Worm (Caenorhabditis elegans) whole organism, L2 larva: ENCODE data around the gene F56C3.10.

Experiments used
- C34F6.9 ChIP-seq: fragments of 150-350 bp; optimal IDR thresholded peaks from 2 replicates; lab custom pipeline; 2014; ENCODE audit warnings: missing biosample characterization, missing genetic modification characterization
- Y55F3AM.14 ChIP-seq: fragments of 200-800 bp; sonication (Bioruptor generic); optimal IDR thresholded peaks from 2 replicates; lab custom pipeline; 2018; ENCODE audit warnings: mild to moderate bottlenecking, missing genetic modification characterization, missing compliant biosample characterization
- ZK546.5 ChIP-seq: sonication (generic microtip); optimal IDR thresholded peaks from 2 replicates; lab custom pipeline; 2017; ENCODE audit warnings: missing biosample characterization, missing genetic modification characterization
- aly-2 ChIP-seq: fragments of 150-350 bp; optimal IDR thresholded peaks from 2 replicates; lab custom pipeline; 2014; ENCODE audit warnings: missing biosample characterization, missing genetic modification characterization
- ama-1 ChIP-seq: fragments of 150-350 bp; optimal IDR thresholded peaks from 2 replicates; lab custom pipeline; 2018; ENCODE audit warnings: inconsistent platforms
- ceh-82 ChIP-seq: fragments of 150-350 bp; optimal IDR thresholded peaks from 2 replicates; lab custom pipeline; 2014; ENCODE audit warnings: missing biosample characterization, missing genetic modification characterization
- crh-2 ChIP-seq: sonication (generic microtip); optimal IDR thresholded peaks from 2 replicates; lab custom pipeline; 2017; ENCODE audit warnings: missing biosample characterization, missing genetic modification characterization
- dmd-4 ChIP-seq: sonication (generic microtip); optimal IDR thresholded peaks from 2 replicates; lab custom pipeline; 2017; ENCODE audit warnings: missing biosample characterization, missing genetic modification characterization
- egl-27 ChIP-seq: sonication (generic microtip); optimal IDR thresholded peaks from 3 replicates; lab custom pipeline; 2017; ENCODE audit warnings: missing biosample characterization, missing genetic modification reagents, missing genetic modification characterization
- elt-1 ChIP-seq: fragments of 150-350 bp; optimal IDR thresholded peaks from 2 replicates; lab custom pipeline; 2014; ENCODE audit warnings: missing biosample characterization, missing genetic modification characterization
- fos-1 ChIP-seq: fragments of 150-350 bp; optimal IDR thresholded peaks from 2 replicates; lab custom pipeline; 2014; ENCODE audit warnings: missing biosample characterization, missing genetic modification characterization
- gmeb-1 ChIP-seq: fragments of 150-350 bp; optimal IDR thresholded peaks from 2 replicates; lab custom pipeline; 2014; ENCODE audit warnings: missing biosample characterization, missing genetic modification characterization
- lin-11 ChIP-seq: fragments of 150-350 bp; sonication (generic microtip); optimal IDR thresholded peaks from 2 replicates; lab custom pipeline; 2014; ENCODE audit warnings: missing biosample characterization, missing genetic modification characterization, inconsistent platforms, mixed read lengths
- lin-13 ChIP-seq: fragments of 150-350 bp; optimal IDR thresholded peaks from 2 replicates; lab custom pipeline; 2014; ENCODE audit warnings: missing biosample characterization, missing genetic modification reagents, missing genetic modification characterization
- lin-39 ChIP-seq: fragments of 150-350 bp; optimal IDR thresholded peaks from 2 replicates; lab custom pipeline; 2014; ENCODE audit warnings: missing biosample characterization, missing genetic modification reagents, missing genetic modification characterization
- mab-5 ChIP-seq: fragments of 150-350 bp; optimal IDR thresholded peaks from 2 replicates; lab custom pipeline; 2014; ENCODE audit warnings: missing biosample characterization, missing genetic modification characterization
- mbf-1 ChIP-seq: sonication (generic microtip); optimal IDR thresholded peaks from 2 replicates; lab custom pipeline; 2017; ENCODE audit warnings: missing biosample characterization, missing genetic modification characterization
- mdl-1 ChIP-seq, 2 experiments: fragments of 150-350 bp in 1 of 2; sonication (generic microtip) in 1 of 2; optimal IDR thresholded peaks; 2 replicates each; lab custom pipeline; 2017; ENCODE audit warnings: missing biosample characterization in 2 of 2, missing genetic modification characterization in 2 of 2
- nhr-10 ChIP-seq: sonication (generic microtip); optimal IDR thresholded peaks from 2 replicates; lab custom pipeline; 2017; ENCODE audit warnings: missing biosample characterization, missing genetic modification characterization
- nhr-11 ChIP-seq: fragments of 150-350 bp; optimal IDR thresholded peaks from 2 replicates; lab custom pipeline; 2014; ENCODE audit warnings: missing biosample characterization, missing genetic modification characterization
- nhr-129 ChIP-seq: fragments of 150-350 bp; optimal IDR thresholded peaks from 2 replicates; lab custom pipeline; 2014; ENCODE audit warnings: missing biosample characterization, missing genetic modification characterization
- nhr-21 ChIP-seq: fragments of 150-350 bp; optimal IDR thresholded peaks from 2 replicates; lab custom pipeline; 2014; ENCODE audit warnings: missing biosample characterization, missing genetic modification characterization
- nhr-23 ChIP-seq: fragments of 150-350 bp; optimal IDR thresholded peaks from 2 replicates; lab custom pipeline; 2014; ENCODE audit warnings: missing biosample characterization, missing genetic modification reagents, missing genetic modification characterization
- nhr-25 ChIP-seq: fragments of 150-350 bp; sonication (generic microtip); optimal IDR thresholded peaks from 3 replicates; lab custom pipeline; 2014; ENCODE audit warnings: missing biosample characterization, missing genetic modification characterization
- nhr-6 ChIP-seq: fragments of 150-350 bp; optimal IDR thresholded peaks from 2 replicates; lab custom pipeline; 2014; ENCODE audit warnings: missing biosample characterization, missing genetic modification characterization
- peb-1 ChIP-seq: fragments of 150-350 bp; optimal IDR thresholded peaks from 2 replicates; lab custom pipeline; 2014; ENCODE audit warnings: missing biosample characterization, missing genetic modification characterization
- skn-1 ChIP-seq: sonication (generic microtip); optimal IDR thresholded peaks from 2 replicates; lab custom pipeline; 2017; ENCODE audit warnings: missing biosample characterization, missing genetic modification characterization
- sma-9 ChIP-seq, 2 experiments: fragments of 150-350 bp in 1 of 2; sonication (generic microtip) in 1 of 2; optimal IDR thresholded peaks; 2 replicates each; lab custom pipeline; 2014 to 2016; ENCODE audit warnings: missing genetic modification characterization in 2 of 2, mild to moderate bottlenecking in 1 of 2, missing biosample characterization in 1 of 2, missing compliant biosample characterization in 1 of 2, missing genetic modification reagents in 1 of 2, moderate library complexity in 1 of 2
- snpc-4 ChIP-seq: fragments of 150-350 bp; optimal IDR thresholded peaks from 2 replicates; lab custom pipeline; 2014; ENCODE audit warnings: missing biosample characterization, missing genetic modification characterization
- unc-55 ChIP-seq: fragments of 150-350 bp; sonication (generic microtip); optimal IDR thresholded peaks from 3 replicates; lab custom pipeline; 2014; ENCODE audit warnings: missing biosample characterization, missing genetic modification reagents, missing genetic modification characterization
- unc-62 ChIP-seq: fragments of 150-350 bp; optimal IDR thresholded peaks from 2 replicates; lab custom pipeline; 2014; ENCODE audit warnings: missing biosample characterization, missing genetic modification reagents, missing genetic modification characterization
- ztf-1 ChIP-seq: fragments of 200-800 bp; sonication (Bioruptor generic); conservative IDR thresholded peaks from 2 replicates; pipeline ENCODE4 v1.3.6; 2022; ENCODE audit warnings: missing genetic modification characterization, missing compliant biosample characterization

The F56C3.10 gene

DNA sequence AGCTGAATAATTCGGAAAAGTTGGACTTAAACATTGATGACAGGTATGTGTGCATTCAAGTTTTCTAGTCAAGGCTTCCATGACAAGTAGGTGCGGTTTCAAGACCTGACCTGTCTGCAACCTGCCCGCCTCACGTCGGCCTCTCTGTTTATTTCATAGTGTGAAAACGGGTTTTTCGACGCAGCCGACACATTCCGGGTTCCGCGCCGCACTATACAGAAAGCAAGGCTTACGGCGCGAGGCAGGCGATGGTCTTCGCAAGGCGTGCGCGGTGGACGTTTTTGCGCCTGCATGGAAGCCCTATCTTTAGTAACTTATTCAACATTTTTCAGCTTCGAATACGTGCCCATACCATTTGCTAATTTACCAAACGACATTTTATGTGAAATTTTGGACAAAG is 9.0 kb downstream of the F56C3.10 start:
- no peak for TF ChIP-seq nhr-129 (tag; lab: Kevin White, UChicago)
- TF ChIP-seq dmd-4 (tag; lab: Kevin White, UChicago) = no peak
- TF ChIP-seq snpc-4 = peak; percentile 11
- TF ChIP-seq, all 48 proteins: peak for 1

DNA sequence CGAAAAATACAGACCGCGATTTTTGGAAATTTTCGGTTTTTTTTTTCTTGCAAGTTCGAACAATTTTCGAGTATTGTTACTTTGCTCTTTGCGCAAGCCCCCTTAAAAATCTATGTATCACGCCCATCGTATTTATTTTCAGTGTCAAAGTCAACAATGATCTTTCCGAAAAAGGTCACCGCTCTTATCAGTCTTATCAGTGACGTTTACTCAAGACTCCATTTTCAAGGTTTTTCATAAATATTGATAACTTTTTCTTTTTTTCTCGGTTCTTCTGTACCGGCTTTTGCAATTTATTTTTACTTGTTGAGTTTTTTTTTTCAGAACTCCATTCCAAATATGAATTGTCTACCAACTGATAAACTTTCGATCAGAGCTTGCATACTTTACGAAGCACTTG is 9.8 kb downstream of the F56C3.10 start, which contains the start of gene fbxa-190:
TSS of gene fbxa-190 (plus strand) at position 325 of the 400 bp plus-strand sequence.
- TF ChIP-seq sma-9 (GFP tag; optimal IDR thresholded peaks at IDR 0.05; lab: Kevin White, UChicago) (peak; percentile 49), sma-9 (tag; optimal IDR thresholded peaks at IDR 0.05; lab: Kevin White, UChicago) (no peak), fos-1 (tag; lab: Kevin White, UChicago) (peak; percentile 72), nhr-11 (tag; lab: Kevin White, UChicago) (no peak)

DNA sequence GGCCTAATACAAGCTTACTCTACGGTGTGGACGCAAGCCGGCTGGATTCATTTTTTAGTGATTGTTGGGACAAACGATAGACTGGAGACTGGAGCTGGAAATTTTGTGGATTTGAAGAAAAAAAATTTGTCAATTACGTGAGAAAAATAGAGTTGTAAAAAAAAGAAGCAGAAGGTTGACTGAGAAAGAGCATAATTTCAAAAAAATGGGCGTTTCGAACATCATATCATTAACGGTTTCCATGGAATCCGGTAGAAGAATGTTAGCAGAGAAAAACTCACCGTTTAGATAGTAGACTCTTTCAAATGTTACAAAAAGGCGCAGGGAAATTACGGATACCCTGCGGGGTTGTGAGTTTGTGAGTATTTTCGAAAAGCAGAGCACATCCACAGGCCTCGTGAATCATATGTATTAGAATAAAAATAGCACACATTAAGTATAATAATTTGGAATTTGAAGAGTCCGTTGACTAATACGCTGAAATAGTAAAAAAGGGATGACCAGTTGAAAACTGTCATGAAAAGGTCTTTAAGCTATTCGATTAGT is 10.7 kb downstream of the F56C3.10 start, which contains the start of gene F56C3.7:
TSS of gene F56C3.7 (minus strand) at position 51 of the 546 bp plus-strand sequence.
- TF ChIP-seq mbf-1 (tag; lab: Kevin White, UChicago) (no peak), gmeb-1 (tag; lab: Kevin White, UChicago) (peak; percentile 4)

DNA sequence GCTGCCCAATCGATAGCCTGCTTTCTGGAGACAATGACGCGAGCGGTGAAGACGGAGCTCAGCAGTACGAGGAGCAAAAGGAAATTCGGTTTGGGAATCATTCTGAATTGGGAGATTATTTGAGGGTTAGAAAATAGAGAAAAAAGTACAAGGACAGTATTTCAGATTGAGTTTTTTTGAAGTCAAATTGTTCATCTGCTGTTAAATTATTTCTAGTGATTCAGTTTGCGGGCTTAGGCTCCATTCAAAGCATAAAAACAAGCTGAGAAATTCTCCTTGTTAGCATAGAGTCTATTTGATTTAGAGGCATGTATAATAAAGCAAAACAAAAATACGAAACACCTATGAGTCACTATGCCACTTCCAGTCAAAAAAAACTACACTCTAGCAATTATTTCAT is 14.0 kb downstream of the F56C3.10 start, which contains the start of gene dgn-2:
TSS of gene dgn-2 (minus strand) at position 101 of the 400 bp plus-strand sequence.
- TF ChIP-seq snpc-4 (no peak), mdl-1 (tag; optimal IDR thresholded peaks at IDR 0.05; lab: Kevin White, UChicago) (no peak), elt-1 (tag; lab: Kevin White, UChicago) (no peak), lin-11 (no peak)

DNA sequence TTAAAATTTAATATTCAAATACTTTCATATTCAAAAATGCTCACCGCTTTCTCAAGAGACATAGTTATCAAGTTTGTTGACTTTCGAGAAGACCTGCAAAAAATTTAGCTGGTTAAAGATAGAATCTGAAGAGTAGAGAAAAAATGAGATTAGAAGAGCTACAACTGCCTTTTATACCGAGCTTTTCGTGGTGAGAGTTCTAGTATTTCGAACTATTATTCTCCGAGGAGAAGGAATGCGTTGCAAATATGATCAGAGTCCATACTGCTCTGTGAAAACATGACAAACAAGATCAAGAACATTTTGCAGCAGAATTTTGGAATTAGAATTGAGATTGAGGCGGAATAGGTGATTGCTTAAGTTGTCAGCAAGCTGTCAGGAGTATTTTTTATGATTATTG is 20.8 kb downstream of the F56C3.10 start, which contains the start of gene F56C3.4:
TSS of gene F56C3.4 (minus strand) at position 101 of the 400 bp plus-strand sequence.
- TF ChIP-seq egl-27 (tag; lab: Kevin White, UChicago) (no peak), lin-13 (GFP tag; lab: Kevin White, UChicago) (no peak), nhr-25 (no peak), nhr-6 (no peak), mab-5 (tag; lab: Kevin White, UChicago) (no peak), peb-1 (tag; lab: Kevin White, UChicago) (no peak), ama-1 (lab: Kevin White, UChicago) (no peak), mdl-1 (tag; optimal IDR thresholded peaks at IDR 0.05; lab: Kevin White, UChicago) (no peak), nhr-11 (tag; lab: Kevin White, UChicago) (no peak), nhr-10 (no peak), nhr-129 (tag; lab: Kevin White, UChicago) (no peak), lin-39 (tag; lab: Kevin White, UChicago) (no peak), nhr-21 (tag; lab: Kevin White, UChicago) (no peak), C34F6.9 (no peak), aly-2 (tag; lab: Kevin White, UChicago) (no peak), ztf-1 (no peak), lin-11 (no peak), nhr-23 (tag; lab: Kevin White, UChicago) (no peak), skn-1 (tag; lab: Kevin White, UChicago) (no peak)

DNA sequence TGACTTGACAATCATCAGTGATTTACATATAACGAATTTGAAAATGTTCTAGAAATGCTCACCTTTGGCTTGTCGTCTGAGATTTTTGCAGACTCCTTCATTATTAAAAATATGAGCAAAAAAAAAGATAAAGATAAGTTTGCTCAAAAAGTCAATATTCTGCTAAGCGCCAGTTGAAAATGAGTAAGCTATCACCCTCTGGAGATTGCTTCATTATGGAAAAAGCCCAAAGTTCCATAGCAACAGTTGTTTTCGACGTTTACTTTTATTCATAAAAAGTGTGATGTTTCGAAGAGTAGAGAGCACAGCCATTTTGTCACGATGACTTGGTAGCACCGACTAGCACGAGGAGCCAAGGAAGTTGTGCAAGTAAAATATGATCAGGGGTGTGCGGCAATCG is 23.2 kb downstream of the F56C3.10 start, which contains the start of gene F56C3.3:
TSS of gene F56C3.3 (minus strand) at position 101 of the 400 bp plus-strand sequence.
- no peak for TF ChIP-seq nhr-11 (tag; lab: Kevin White, UChicago)
- no peak for TF ChIP-seq C34F6.9
- no peak for TF ChIP-seq elt-1 (tag; lab: Kevin White, UChicago)
- no peak for TF ChIP-seq unc-62 (GFP tag; lab: Kevin White, UChicago)
- TF ChIP-seq fos-1 (tag; lab: Kevin White, UChicago) = no peak
- no peak for TF ChIP-seq Y55F3AM.14 (GFP tag; lab: Kevin White, UChicago)
- no peak for TF ChIP-seq nhr-23 (tag; lab: Kevin White, UChicago)
- TF ChIP-seq mdl-1 (tag; optimal IDR thresholded peaks at IDR 0.05; lab: Kevin White, UChicago) = no peak
- TF ChIP-seq dmd-4 (tag; lab: Kevin White, UChicago) = no peak
- TF ChIP-seq ZK546.5 (tag; lab: Kevin White, UChicago) = no peak
- TF ChIP-seq nhr-129 (tag; lab: Kevin White, UChicago) = no peak
- no peak for TF ChIP-seq snpc-4
- TF ChIP-seq skn-1 (tag; lab: Kevin White, UChicago) = no peak
- no peak for TF ChIP-seq nhr-21 (tag; lab: Kevin White, UChicago)
- TF ChIP-seq ceh-82 (tag; lab: Kevin White, UChicago) = no peak
- TF ChIP-seq unc-55 (GFP tag; lab: Kevin White, UChicago) = no peak
- no peak for TF ChIP-seq crh-2 (tag; lab: Kevin White, UChicago)
- no peak for TF ChIP-seq ztf-1
